Fruit fly (Drosophila melanogaster) whole organism, embryonic: ENCODE data around the gene defl.
A peak's percentile ranks its signal among the peaks of the same experiment; 100 is the strongest.

Source experiments
- Abd-B ChIP-seq: fragments of 200-800 bp; sonication (Bioruptor generic); optimal IDR thresholded peaks from 2 replicates; lab custom pipeline; 2018; ENCODE audit warnings: missing biosample characterization, mild to moderate bottlenecking, missing genetic modification characterization, moderate library complexity
- Atf-2 ChIP-seq: fragments of 200-800 bp; sonication (Bioruptor generic); optimal IDR thresholded peaks from 2 replicates; lab custom pipeline; 2016; ENCODE audit warnings: missing biosample characterization, missing genetic modification characterization
- BtbVII ChIP-seq: fragments of 200-800 bp; sonication (Bioruptor generic); optimal IDR thresholded peaks from 3 replicates; lab custom pipeline; 2017; ENCODE audit warnings: missing biosample characterization, mild to moderate bottlenecking, missing genetic modification characterization
- CG10431 ChIP-seq: fragments of 200-800 bp; sonication (Bioruptor generic); optimal IDR thresholded peaks from 3 replicates; lab custom pipeline; 2018; ENCODE audit warnings: missing biosample characterization, mild to moderate bottlenecking, missing genetic modification characterization
- CG10959 ChIP-seq: fragments of 200-800 bp; sonication (Bioruptor generic); IDR thresholded peaks from 2 replicates; pipeline ENCODE4 v1.3.6; 2022; ENCODE audit warnings: missing biosample characterization, missing genetic modification characterization
- CG11247 ChIP-seq: fragments of 200-800 bp; sonication (Bioruptor generic); IDR thresholded peaks from 2 replicates; pipeline ENCODE4 v1.3.6; 2022; ENCODE audit warnings: missing biosample characterization, missing genetic modification characterization
- CG12071 ChIP-seq: fragments of 200-800 bp; sonication (Bioruptor generic); optimal IDR thresholded peaks from 3 replicates; lab custom pipeline; 2018; ENCODE audit warnings: missing biosample characterization, mild to moderate bottlenecking, missing genetic modification characterization
- CG13287 ChIP-seq: fragments of 200-800 bp; sonication (Bioruptor generic); IDR thresholded peaks from 2 replicates; pipeline ENCODE4 v1.3.6; 2022; ENCODE audit warnings: missing biosample characterization, missing genetic modification characterization; ENCODE audit not compliant: partially characterized antibody
- CG14667 ChIP-seq: fragments of 200-800 bp; sonication (Bioruptor generic); IDR thresholded peaks from 2 replicates; pipeline ENCODE4 v1.3.6; 2022; ENCODE audit warnings: missing biosample characterization, missing genetic modification characterization
- CG14710 ChIP-seq: fragments of 200-800 bp; sonication (Bioruptor generic); optimal IDR thresholded peaks from 3 replicates; lab custom pipeline; 2019; ENCODE audit warnings: missing biosample characterization, mild to moderate bottlenecking, missing genetic modification characterization, moderate library complexity
- CG14965 ChIP-seq: fragments of 200-800 bp; sonication (Bioruptor generic); optimal IDR thresholded peaks from 2 replicates; lab custom pipeline; 2016; ENCODE audit warnings: missing biosample characterization, missing genetic modification characterization, borderline replicate concordance
- CG2889 ChIP-seq: fragments of 200-800 bp; sonication (Bioruptor generic); IDR thresholded peaks from 3 replicates; pipeline ENCODE4 v1.3.6; 2022; ENCODE audit warnings: missing biosample characterization, missing genetic modification characterization
- CG3726 ChIP-seq: fragments of 200-800 bp; sonication (Bioruptor generic); IDR thresholded peaks from 3 replicates; pipeline ENCODE4, ENCODE4 v1.3.6; 2022; ENCODE audit warnings: missing biosample characterization, missing genetic modification characterization
- CG42726 ChIP-seq: fragments of 200-800 bp; sonication (Bioruptor generic); IDR thresholded peaks from 2 replicates; pipeline ENCODE4 v1.3.6; 2022; ENCODE audit warnings: missing biosample characterization, missing genetic modification characterization; ENCODE audit not compliant: partially characterized antibody
- CG7357 ChIP-seq: fragments of 200-800 bp; sonication (Bioruptor generic); IDR thresholded peaks from 3 replicates; pipeline ENCODE4 v1.3.6; 2022; ENCODE audit warnings: missing biosample characterization, missing genetic modification characterization
- CG7963 ChIP-seq: fragments of 200-800 bp; sonication (Bioruptor generic); IDR thresholded peaks from 3 replicates; pipeline ENCODE4 v1.3.6; 2022; ENCODE audit warnings: missing biosample characterization, missing genetic modification characterization; ENCODE audit not compliant: partially characterized antibody
- CTCF ChIP-seq: fragments of 200-800 bp; sonication (Bioruptor generic); optimal IDR thresholded peaks from 2 replicates; lab custom pipeline; 2017; ENCODE audit warnings: missing biosample characterization, mild to moderate bottlenecking, missing genetic modification characterization, moderate library complexity
- Dfd ChIP-seq, 2 experiments: fragments of >200 bp; optimal IDR thresholded peaks; 2 replicates each; lab custom pipeline; 2017; ENCODE audit warnings: missing biosample characterization in 2 of 2, missing genetic modification characterization in 2 of 2
- Doc3 ChIP-seq: fragments of 200-800 bp; sonication (Bioruptor generic); IDR thresholded peaks from 3 replicates; pipeline ENCODE4 v1.3.6; 2022; ENCODE audit warnings: missing biosample characterization, missing genetic modification characterization; ENCODE audit not compliant: partially characterized antibody
- Elba2 ChIP-seq: fragments of 200-800 bp; sonication (Bioruptor generic); optimal IDR thresholded peaks from 3 replicates; lab custom pipeline; 2016; ENCODE audit warnings: missing biosample characterization, missing genetic modification characterization
- HHEX ChIP-seq: fragments of 200-800 bp; sonication (Bioruptor generic); optimal IDR thresholded peaks from 3 replicates; lab custom pipeline; 2017; ENCODE audit warnings: missing biosample characterization, mild to moderate bottlenecking, missing genetic modification characterization, missing genetic modification reagents
- Hey ChIP-seq: fragments of 200-800 bp; sonication (Bioruptor generic); optimal IDR thresholded peaks from 3 replicates; lab custom pipeline; 2018; ENCODE audit warnings: missing biosample characterization, mild to moderate bottlenecking, missing genetic modification characterization
- HmgD ChIP-seq: fragments of 200-800 bp; sonication (Bioruptor generic); optimal IDR thresholded peaks from 3 replicates; lab custom pipeline; 2016; ENCODE audit warnings: missing biosample characterization, missing genetic modification characterization
- HmgZ ChIP-seq: fragments of 200-800 bp; sonication (Bioruptor generic); optimal IDR thresholded peaks from 2 replicates; lab custom pipeline; 2018; ENCODE audit warnings: missing biosample characterization, mild to moderate bottlenecking, missing genetic modification characterization
- Hmr ChIP-seq: fragments of 200-800 bp; sonication (Bioruptor generic); optimal IDR thresholded peaks from 3 replicates; lab custom pipeline; 2017; ENCODE audit warnings: mild to moderate bottlenecking, missing biosample characterization, missing genetic modification reagents, missing genetic modification characterization
- Hmx ChIP-seq: fragments of 200-800 bp; sonication (Bioruptor generic); optimal IDR thresholded peaks from 2 replicates; lab custom pipeline; 2016; ENCODE audit warnings: missing biosample characterization, missing genetic modification characterization
- Jarid2 ChIP-seq: fragments of 200-800 bp; sonication (Bioruptor generic); optimal IDR thresholded peaks from 3 replicates; lab custom pipeline; 2017; ENCODE audit warnings: mild to moderate bottlenecking, missing biosample characterization, missing genetic modification reagents, missing genetic modification characterization
- Lhr ChIP-seq: fragments of 200-800 bp; sonication (Bioruptor generic); optimal IDR thresholded peaks from 3 replicates; lab custom pipeline; 2017; ENCODE audit warnings: mild to moderate bottlenecking, missing biosample characterization, missing genetic modification reagents, missing genetic modification characterization
- Nf-YC ChIP-seq: fragments of 200-800 bp; optimal IDR thresholded peaks from 3 replicates; lab custom pipeline; 2019; ENCODE audit warnings: missing biosample characterization, mild to moderate bottlenecking, missing genetic modification characterization, moderate library complexity
- PHDP ChIP-seq: fragments of 200-800 bp; sonication (Bioruptor generic); optimal IDR thresholded peaks from 3 replicates; lab custom pipeline; 2018; ENCODE audit warnings: missing biosample characterization, mild to moderate bottlenecking, missing genetic modification characterization, moderate library complexity
- Ptx1 ChIP-seq: fragments of 200-800 bp; sonication (Bioruptor generic); IDR thresholded peaks from 2 replicates; pipeline ENCODE4 v1.3.6; 2022; ENCODE audit warnings: missing biosample characterization, missing genetic modification characterization
- Sin3A ChIP-seq: fragments of >200 bp; optimal IDR thresholded peaks from 2 replicates; lab custom pipeline; 2018
- YL-1 ChIP-seq: fragments of 200-800 bp; sonication (Bioruptor generic); optimal IDR thresholded peaks from 3 replicates; lab custom pipeline; 2017; ENCODE audit warnings: missing biosample characterization, mild to moderate bottlenecking, missing genetic modification characterization
- bab2 ChIP-seq: fragments of 200-800 bp; sonication (Bioruptor generic); optimal IDR thresholded peaks from 2 replicates; lab custom pipeline; 2016; ENCODE audit warnings: missing biosample characterization, missing genetic modification characterization
- croc ChIP-seq: fragments of 200-800 bp; sonication (Bioruptor generic); conservative IDR thresholded peaks from 3 replicates; pipeline ENCODE4 v1.3.6; 2022; ENCODE audit warnings: missing biosample characterization, missing genetic modification characterization
- crol ChIP-seq: fragments of 200-800 bp; sonication (Bioruptor generic); IDR thresholded peaks from 2 replicates; pipeline ENCODE4 v1.3.6; 2022; ENCODE audit warnings: missing biosample characterization, missing genetic modification characterization
- dmrt11E ChIP-seq: fragments of 200-800 bp; sonication (Bioruptor generic); optimal IDR thresholded peaks from 3 replicates; lab custom pipeline; 2018; ENCODE audit warnings: missing biosample characterization, mild to moderate bottlenecking, missing genetic modification characterization, moderate library complexity
- emc ChIP-seq: fragments of 200-800 bp; sonication (Bioruptor generic); optimal IDR thresholded peaks from 2 replicates; lab custom pipeline; 2016; ENCODE audit warnings: missing biosample characterization, missing genetic modification characterization
- fd102C ChIP-seq: fragments of 200-800 bp; sonication (Bioruptor generic); optimal IDR thresholded peaks from 2 replicates; lab custom pipeline; 2018; ENCODE audit warnings: missing biosample characterization, mild to moderate bottlenecking, missing genetic modification characterization, moderate library complexity
- fd3F ChIP-seq: fragments of 200-800 bp; sonication (Bioruptor generic); optimal IDR thresholded peaks from 2 replicates; lab custom pipeline; 2018; ENCODE audit warnings: missing biosample characterization, mild to moderate bottlenecking, missing genetic modification characterization, moderate library complexity
- fru ChIP-seq: fragments of >200 bp; optimal IDR thresholded peaks from 2 replicates; lab custom pipeline; 2017
- grn ChIP-seq: fragments of 200-800 bp; sonication (Bioruptor generic); optimal IDR thresholded peaks from 3 replicates; lab custom pipeline; 2017; ENCODE audit warnings: missing biosample characterization, missing genetic modification characterization
- hb ChIP-seq: fragments of 200-800 bp; sonication (Bioruptor generic); IDR thresholded peaks from 3 replicates; pipeline ENCODE4 v1.3.6; 2022; ENCODE audit warnings: missing biosample characterization, missing genetic modification characterization; ENCODE audit not compliant: partially characterized antibody
- ind ChIP-seq: fragments of 200-800 bp; sonication (Bioruptor generic); optimal IDR thresholded peaks from 3 replicates; lab custom pipeline; 2016; ENCODE audit warnings: missing biosample characterization, missing genetic modification characterization
- knrl ChIP-seq: fragments of 200-800 bp; sonication (Bioruptor generic); IDR thresholded peaks from 3 replicates; pipeline ENCODE4 v1.3.6; 2022; ENCODE audit warnings: missing biosample characterization, missing genetic modification characterization; ENCODE audit not compliant: partially characterized antibody
- lab ChIP-seq: fragments of 200-800 bp; sonication (Bioruptor generic); optimal IDR thresholded peaks from 3 replicates; lab custom pipeline; 2017; ENCODE audit warnings: missing biosample characterization, missing genetic modification characterization, mild to moderate bottlenecking, moderate library complexity, missing genetic modification reagents
- sens ChIP-seq: fragments of 200-800 bp; sonication (Bioruptor generic); peaks from one replicate; lab custom pipeline; 2016; ENCODE audit warnings: missing biosample characterization, missing genetic modification characterization
- slou ChIP-seq: fragments of 200-800 bp; sonication (Bioruptor generic); optimal IDR thresholded peaks from 3 replicates; lab custom pipeline; 2016; ENCODE audit warnings: missing biosample characterization, missing genetic modification characterization
- stc ChIP-seq: fragments of 200-800 bp; sonication (Bioruptor generic); IDR thresholded peaks from 2 replicates; pipeline ENCODE4 v1.3.6; 2022; ENCODE audit warnings: missing biosample characterization, missing genetic modification characterization
- stwl ChIP-seq: fragments of 200-800 bp; sonication (Bioruptor generic); optimal IDR thresholded peaks from 3 replicates; lab custom pipeline; 2018; ENCODE audit warnings: missing biosample characterization, mild to moderate bottlenecking, missing genetic modification characterization, moderate library complexity
- ttk ChIP-seq: fragments of 200-800 bp; sonication (Bioruptor generic); IDR thresholded peaks from 2 replicates; pipeline ENCODE4 v2.1.2; 2022; ENCODE audit warnings: missing biosample characterization, missing genetic modification characterization
- vnd ChIP-seq: fragments of 200-800 bp; sonication (Bioruptor generic); IDR thresholded peaks from 3 replicates; pipeline ENCODE4 v1.3.6; 2022; ENCODE audit warnings: missing biosample characterization, missing genetic modification characterization; ENCODE audit not compliant: partially characterized antibody

Gene defl

DNA sequence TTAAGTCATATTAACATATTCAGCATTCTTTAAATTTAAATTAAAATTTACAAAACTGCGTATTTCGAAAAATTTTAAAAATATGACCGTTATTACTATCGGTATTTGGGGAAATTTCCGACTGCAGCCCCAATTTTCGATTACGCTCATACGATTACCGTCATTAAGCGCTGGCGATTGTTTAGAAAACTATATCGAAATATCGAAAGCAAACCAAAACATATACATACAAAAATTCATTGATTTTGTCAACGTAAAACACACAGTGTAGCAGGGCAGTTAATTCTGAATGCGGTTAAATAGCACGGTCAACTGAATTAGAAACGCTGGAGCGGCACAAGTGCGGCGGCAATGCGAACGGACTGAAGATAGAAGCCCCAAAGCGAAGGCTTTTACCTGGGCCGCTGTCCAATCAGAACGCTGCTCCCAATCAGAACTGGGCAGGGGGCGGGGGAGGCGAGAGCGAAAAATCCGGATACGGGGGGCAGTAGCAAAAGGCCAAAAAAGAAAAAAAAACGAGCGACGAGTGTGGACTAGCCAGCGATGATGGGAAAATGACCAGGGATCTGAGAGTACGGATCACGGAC is 19.0 kb upstream of the defl start, which contains the start of gene CG16711 (continued):
- TF ChIP-seq Dfd (GFP tag; optimal IDR thresholded peaks at IDR 0.05; lab: Kevin White, UChicago) (no peak), CG13287 (GFP tag; lab: Robert Waterston, UW) (peak; percentile 97), hb (GFP tag; lab: Robert Waterston, UW) (peak; percentile 93), CG11247 (GFP tag; lab: Robert Waterston, UW) (no peak), fd3F (GFP tag; lab: Kevin White, UChicago) (no peak), Lhr (GFP tag; lab: Kevin White, UChicago) (no peak), Abd-B (GFP tag; lab: Kevin White, UChicago) (no peak), stc (GFP tag; lab: Robert Waterston, UW) (no peak), Hmx (GFP tag; lab: Kevin White, UChicago) (no peak), CG14965 (GFP tag; lab: Kevin White, UChicago) (no peak), CG2889 (GFP tag; lab: Robert Waterston, UW) (no peak), CG14710 (tag; lab: Kevin White, UChicago) (peak; percentile 14), HmgD (GFP tag; lab: Kevin White, UChicago) (no peak), bab2 (GFP tag; lab: Kevin White, UChicago) (no peak), sens (GFP tag; lab: Kevin White, UChicago) (peak; percentile 86), Sin3A (peak; percentile 9), Hey (tag; lab: Kevin White, UChicago) (no peak), croc (GFP tag; lab: Robert Waterston, UW) (no peak), Hmr (GFP tag; lab: Kevin White, UChicago) (no peak), stwl (tag; lab: Kevin White, UChicago) (peak; percentile 67), Atf-2 (GFP tag; lab: Kevin White, UChicago) (no peak), knrl (GFP tag; lab: Robert Waterston, UW) (peak; percentile 90), CG12071 (GFP tag; lab: Kevin White, UChicago) (no peak), lab (GFP tag; lab: Kevin White, UChicago) (no peak), HHEX (GFP tag; lab: Kevin White, UChicago) (no peak), CG3726 (GFP tag; lab: Robert Waterston, UW) (no peak), ttk (GFP tag; lab: Robert Waterston, UW) (no peak), BtbVII (GFP tag; lab: Kevin White, UChicago) (no peak), crol (GFP tag; lab: Robert Waterston, UW) (peak; percentile 79), Elba2 (peak; percentile 40), YL-1 (peak; percentile 68), CG10431 (no peak), emc (no peak), CG10959 (GFP tag; lab: Robert Waterston, UW) (no peak), fru (no peak), fd102C (GFP tag; lab: Kevin White, UChicago) (no peak), PHDP (tag; lab: Kevin White, UChicago) (no peak), vnd (GFP tag; lab: Robert Waterston, UW) (peak; percentile 93), HmgZ (tag; lab: Kevin White, UChicago) (peak; percentile 24), Jarid2 (GFP tag; lab: Kevin White, UChicago) (no peak), Doc3 (GFP tag; lab: Robert Waterston, UW) (peak; percentile 89), CG7963 (GFP tag; lab: Robert Waterston, UW) (peak; percentile 90), CG14667 (GFP tag; lab: Robert Waterston, UW) (no peak), ind (GFP tag; lab: Kevin White, UChicago) (no peak), Ptx1 (no peak), CG7357 (no peak), dmrt11E (no peak), CTCF (GFP tag; lab: Kevin White, UChicago) (no peak), CG42726 (GFP tag; lab: Robert Waterston, UW) (peak; percentile 94), Nf-YC (tag; lab: Kevin White, UChicago) (peak; percentile 97), slou (GFP tag; lab: Kevin White, UChicago) (no peak), grn (GFP tag; lab: Kevin White, UChicago) (no peak)
